Worm (Caenorhabditis elegans) whole organism, L2 larva: Measurements from ENCODE around the gene dop-6.

ENCODE experiments used
- C34F6.9 ChIP-seq: fragments of 150-350 bp; optimal IDR thresholded peaks from 2 replicates; lab custom pipeline; 2014; ENCODE audit warnings: missing biosample characterization, missing genetic modification characterization
- F13H6.1 ChIP-seq: sonication (generic microtip); optimal IDR thresholded peaks from 2 replicates; lab custom pipeline; 2016; ENCODE audit warnings: missing genetic modification characterization, missing compliant biosample characterization
- R02D3.7 ChIP-seq: fragments of 150-350 bp; optimal IDR thresholded peaks from 2 replicates; lab custom pipeline; 2014; ENCODE audit warnings: missing biosample characterization, missing genetic modification characterization
- Y55F3AM.14 ChIP-seq: fragments of 200-800 bp; sonication (Bioruptor generic); optimal IDR thresholded peaks from 2 replicates; lab custom pipeline; 2018; ENCODE audit warnings: mild to moderate bottlenecking, missing genetic modification characterization, missing compliant biosample characterization
- ZK546.5 ChIP-seq: sonication (generic microtip); optimal IDR thresholded peaks from 2 replicates; lab custom pipeline; 2017; ENCODE audit warnings: missing biosample characterization, missing genetic modification characterization
- alr-1 ChIP-seq: fragments of 150-350 bp; optimal IDR thresholded peaks from 2 replicates; lab custom pipeline; 2014; ENCODE audit warnings: missing biosample characterization, missing genetic modification characterization
- aly-2 ChIP-seq: fragments of 150-350 bp; optimal IDR thresholded peaks from 2 replicates; lab custom pipeline; 2014; ENCODE audit warnings: missing biosample characterization, missing genetic modification characterization
- ceh-16 ChIP-seq: fragments of 150-350 bp; optimal IDR thresholded peaks from 2 replicates; lab custom pipeline; 2014; ENCODE audit warnings: missing biosample characterization, missing genetic modification characterization
- crh-2 ChIP-seq: sonication (generic microtip); optimal IDR thresholded peaks from 2 replicates; lab custom pipeline; 2017; ENCODE audit warnings: missing biosample characterization, missing genetic modification characterization
- dmd-4 ChIP-seq: sonication (generic microtip); optimal IDR thresholded peaks from 2 replicates; lab custom pipeline; 2017; ENCODE audit warnings: missing biosample characterization, missing genetic modification characterization
- egl-27 ChIP-seq: sonication (generic microtip); optimal IDR thresholded peaks from 3 replicates; lab custom pipeline; 2017; ENCODE audit warnings: missing biosample characterization, missing genetic modification reagents, missing genetic modification characterization
- elt-1 ChIP-seq: fragments of 150-350 bp; optimal IDR thresholded peaks from 2 replicates; lab custom pipeline; 2014; ENCODE audit warnings: missing biosample characterization, missing genetic modification characterization
- elt-3 ChIP-seq: sonication (generic microtip); optimal IDR thresholded peaks from 2 replicates; lab custom pipeline; 2017; ENCODE audit warnings: missing biosample characterization, missing genetic modification characterization
- fos-1 ChIP-seq: fragments of 150-350 bp; optimal IDR thresholded peaks from 2 replicates; lab custom pipeline; 2014; ENCODE audit warnings: missing biosample characterization, missing genetic modification characterization
- gmeb-1 ChIP-seq: fragments of 150-350 bp; optimal IDR thresholded peaks from 2 replicates; lab custom pipeline; 2014; ENCODE audit warnings: missing biosample characterization, missing genetic modification characterization
- lin-11 ChIP-seq: fragments of 150-350 bp; sonication (generic microtip); optimal IDR thresholded peaks from 2 replicates; lab custom pipeline; 2014; ENCODE audit warnings: missing biosample characterization, missing genetic modification characterization, inconsistent platforms, mixed read lengths
- lin-39 ChIP-seq: fragments of 150-350 bp; optimal IDR thresholded peaks from 2 replicates; lab custom pipeline; 2014; ENCODE audit warnings: missing biosample characterization, missing genetic modification reagents, missing genetic modification characterization
- lsy-2 ChIP-seq, 2 experiments: fragments of 150-350 bp in 1 of 2; sonication (generic microtip) in 1 of 2; optimal IDR thresholded peaks; 2 replicates each; lab custom pipeline; 2014 to 2017; ENCODE audit warnings: missing biosample characterization in 2 of 2, missing genetic modification characterization in 2 of 2
- mdl-1 ChIP-seq, 2 experiments: fragments of 150-350 bp in 1 of 2; sonication (generic microtip) in 1 of 2; optimal IDR thresholded peaks; 2 replicates each; lab custom pipeline; 2017; ENCODE audit warnings: missing biosample characterization in 2 of 2, missing genetic modification characterization in 2 of 2
- nhr-10 ChIP-seq: sonication (generic microtip); optimal IDR thresholded peaks from 2 replicates; lab custom pipeline; 2017; ENCODE audit warnings: missing biosample characterization, missing genetic modification characterization
- nhr-11 ChIP-seq: fragments of 150-350 bp; optimal IDR thresholded peaks from 2 replicates; lab custom pipeline; 2014; ENCODE audit warnings: missing biosample characterization, missing genetic modification characterization
- nhr-129 ChIP-seq: fragments of 150-350 bp; optimal IDR thresholded peaks from 2 replicates; lab custom pipeline; 2014; ENCODE audit warnings: missing biosample characterization, missing genetic modification characterization
- nhr-23 ChIP-seq: fragments of 150-350 bp; optimal IDR thresholded peaks from 2 replicates; lab custom pipeline; 2014; ENCODE audit warnings: missing biosample characterization, missing genetic modification reagents, missing genetic modification characterization
- nhr-237 ChIP-seq: fragments of 150-350 bp; optimal IDR thresholded peaks from 2 replicates; lab custom pipeline; 2014; ENCODE audit warnings: missing biosample characterization, missing genetic modification characterization
- nhr-25 ChIP-seq: fragments of 150-350 bp; sonication (generic microtip); optimal IDR thresholded peaks from 3 replicates; lab custom pipeline; 2014; ENCODE audit warnings: missing biosample characterization, missing genetic modification characterization
- nhr-6 ChIP-seq: fragments of 150-350 bp; optimal IDR thresholded peaks from 2 replicates; lab custom pipeline; 2014; ENCODE audit warnings: missing biosample characterization, missing genetic modification characterization
- nhr-77 ChIP-seq: fragments of 150-350 bp; optimal IDR thresholded peaks from 2 replicates; lab custom pipeline; 2014; ENCODE audit warnings: missing biosample characterization, missing genetic modification characterization
- peb-1 ChIP-seq: fragments of 150-350 bp; optimal IDR thresholded peaks from 2 replicates; lab custom pipeline; 2014; ENCODE audit warnings: missing biosample characterization, missing genetic modification characterization
- sem-4 ChIP-seq: fragments of 150-350 bp; optimal IDR thresholded peaks from 2 replicates; lab custom pipeline; 2014; ENCODE audit warnings: missing biosample characterization, missing genetic modification reagents, missing genetic modification characterization
- sma-9 ChIP-seq, 2 experiments: fragments of 150-350 bp in 1 of 2; sonication (generic microtip) in 1 of 2; optimal IDR thresholded peaks; 2 replicates each; lab custom pipeline; 2014 to 2016; ENCODE audit warnings: missing genetic modification characterization in 2 of 2, mild to moderate bottlenecking in 1 of 2, missing biosample characterization in 1 of 2, missing compliant biosample characterization in 1 of 2, missing genetic modification reagents in 1 of 2, moderate library complexity in 1 of 2
- snpc-4 ChIP-seq: fragments of 150-350 bp; optimal IDR thresholded peaks from 2 replicates; lab custom pipeline; 2014; ENCODE audit warnings: missing biosample characterization, missing genetic modification characterization
- unc-55 ChIP-seq: fragments of 150-350 bp; sonication (generic microtip); optimal IDR thresholded peaks from 3 replicates; lab custom pipeline; 2014; ENCODE audit warnings: missing biosample characterization, missing genetic modification reagents, missing genetic modification characterization
- ztf-1 ChIP-seq: fragments of 200-800 bp; sonication (Bioruptor generic); conservative IDR thresholded peaks from 2 replicates; pipeline ENCODE4 v1.3.6; 2022; ENCODE audit warnings: missing genetic modification characterization, missing compliant biosample characterization
- ztf-4 ChIP-seq: fragments of 150-350 bp; optimal IDR thresholded peaks from 2 replicates; lab custom pipeline; 2014; ENCODE audit warnings: missing biosample characterization, missing genetic modification characterization

Gene dop-6

ce11 chrX:4367414-4367813, 46.8 kb downstream of the dop-6 start, which contains the start of gene R160.10:
Gene R160.10 (minus strand): TSS chrX:4367514.
- TF ChIP-seq lsy-2 (tag; optimal IDR thresholded peaks at IDR 0.05; lab: Kevin White, UChicago) = no peak
- TF ChIP-seq nhr-237 (tag; lab: Kevin White, UChicago) = no peak
- no peak for TF ChIP-seq egl-27 (tag; lab: Kevin White, UChicago)
- no peak for TF ChIP-seq sem-4 (tag; lab: Kevin White, UChicago)
- no peak for TF ChIP-seq ztf-4
- no peak for TF ChIP-seq ZK546.5
- no peak for TF ChIP-seq nhr-77 (tag; lab: Kevin White, UChicago)
- no peak for TF ChIP-seq aly-2
- TF ChIP-seq snpc-4 (tag; lab: Kevin White, UChicago) = no peak
- TF ChIP-seq elt-3 (tag; lab: Kevin White, UChicago) = no peak
- TF ChIP-seq nhr-23 = no peak
- no peak for TF ChIP-seq peb-1 (tag; lab: Kevin White, UChicago)
- TF ChIP-seq nhr-6 = no peak
- no peak for TF ChIP-seq gmeb-1 (tag; lab: Kevin White, UChicago)
- no peak for TF ChIP-seq nhr-25
- no peak for TF ChIP-seq nhr-10 (tag; lab: Kevin White, UChicago)
- no peak for TF ChIP-seq dmd-4 (tag; lab: Kevin White, UChicago)
- TF ChIP-seq ztf-1 (GFP tag; lab: Robert Waterston, UW) = no peak
- TF ChIP-seq, all 48 proteins: peak for 0

- no peak for TF ChIP-seq fos-1 (tag; lab: Kevin White, UChicago)
- no peak for TF ChIP-seq ztf-1 (GFP tag; lab: Robert Waterston, UW)
- no peak for TF ChIP-seq lin-11 (tag; lab: Kevin White, UChicago)
- TF ChIP-seq, all 48 proteins: peak for 0
These were observed 48.1 kb downstream of the dop-6 start, which contains the start of gene R160.4 for ce11 chrX:4368800-4369199. Gene R160.4 (minus strand): TSS chrX:4368900.

DNA sequence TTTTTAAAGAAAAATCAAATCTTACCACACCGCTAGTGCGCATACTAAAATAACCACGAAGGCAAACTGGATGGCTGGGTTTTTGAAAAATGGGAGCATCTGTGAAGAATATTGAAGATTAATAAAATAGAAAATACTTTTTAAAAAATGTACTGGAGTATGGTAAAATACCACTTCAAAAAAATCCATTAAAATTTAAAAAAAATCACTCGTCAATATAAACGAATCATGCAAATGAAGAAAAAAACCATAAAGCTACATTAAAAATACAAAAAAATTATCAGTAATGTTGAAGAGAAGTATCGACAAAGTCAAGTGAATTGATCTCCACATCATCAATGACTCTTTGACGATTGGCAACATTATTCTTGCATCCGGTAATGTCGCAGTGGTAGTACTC, 50.1 kb downstream of the dop-6 start, which contains the start of gene R160.5:
Gene R160.5, minus strand, starts transcription at position 101 of the 400 bp plus-strand sequence.
- no peak for TF ChIP-seq dmd-4 (tag; lab: Kevin White, UChicago)
- no peak for TF ChIP-seq snpc-4 (tag; lab: Kevin White, UChicago)
- TF ChIP-seq ztf-1 (GFP tag; lab: Robert Waterston, UW) = no peak
- no peak for TF ChIP-seq mdl-1 (tag; optimal IDR thresholded peaks at IDR 0.05; lab: Kevin White, UChicago)
- no peak for TF ChIP-seq nhr-10 (tag; lab: Kevin White, UChicago)
- TF ChIP-seq C34F6.9 = no peak
- no peak for TF ChIP-seq alr-1 (tag; lab: Kevin White, UChicago)
- TF ChIP-seq nhr-129 (tag; lab: Kevin White, UChicago) = no peak
- no peak for TF ChIP-seq egl-27 (tag; lab: Kevin White, UChicago)
- no peak for TF ChIP-seq ztf-4
- no peak for TF ChIP-seq sma-9 (GFP tag; optimal IDR thresholded peaks at IDR 0.05; lab: Kevin White, UChicago)
- no peak for TF ChIP-seq sma-9 (tag; optimal IDR thresholded peaks at IDR 0.05; lab: Kevin White, UChicago)
- no peak for TF ChIP-seq nhr-237 (tag; lab: Kevin White, UChicago)
- no peak for TF ChIP-seq lin-39 (tag; lab: Kevin White, UChicago)
- TF ChIP-seq peb-1 (tag; lab: Kevin White, UChicago) = no peak
- TF ChIP-seq crh-2 (tag; lab: Kevin White, UChicago) = no peak
- no peak for TF ChIP-seq lin-11 (tag; lab: Kevin White, UChicago)
- TF ChIP-seq R02D3.7 (tag; lab: Kevin White, UChicago) = no peak

DNA sequence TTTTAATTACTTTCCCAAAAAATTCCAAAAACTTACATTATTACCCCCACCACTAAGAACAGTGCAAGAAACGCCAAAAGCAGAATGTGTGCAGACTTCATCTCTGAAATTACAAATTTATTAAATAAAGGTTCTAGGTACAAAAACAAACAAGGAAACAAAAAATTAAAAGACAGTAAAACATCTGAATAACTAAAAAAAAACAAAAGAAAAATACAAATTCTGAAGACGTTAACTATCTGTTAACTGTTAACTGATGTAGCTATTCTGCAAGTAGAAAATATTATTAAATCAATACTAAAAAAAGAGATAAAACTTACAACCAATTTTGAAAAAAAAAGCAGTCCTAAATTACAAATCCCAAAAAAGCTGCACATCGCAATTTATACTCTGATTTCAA, 50.8 kb downstream of the dop-6 start, which contains the start of gene R160.13:
Gene R160.13, minus strand, starts transcription at position 101 of the 400 bp plus-strand sequence.
- TF ChIP-seq ceh-16 (tag; lab: Kevin White, UChicago) = no peak
- no peak for TF ChIP-seq mdl-1 (tag; optimal IDR thresholded peaks at IDR 0.05; lab: Kevin White, UChicago)
- no peak for TF ChIP-seq elt-1 (tag; lab: Kevin White, UChicago)
- TF ChIP-seq nhr-77 (tag; lab: Kevin White, UChicago) = no peak
- no peak for TF ChIP-seq lin-11 (tag; lab: Kevin White, UChicago)
- no peak for TF ChIP-seq nhr-237 (tag; lab: Kevin White, UChicago)
- no peak for TF ChIP-seq nhr-11
- TF ChIP-seq Y55F3AM.14 = no peak

DNA sequence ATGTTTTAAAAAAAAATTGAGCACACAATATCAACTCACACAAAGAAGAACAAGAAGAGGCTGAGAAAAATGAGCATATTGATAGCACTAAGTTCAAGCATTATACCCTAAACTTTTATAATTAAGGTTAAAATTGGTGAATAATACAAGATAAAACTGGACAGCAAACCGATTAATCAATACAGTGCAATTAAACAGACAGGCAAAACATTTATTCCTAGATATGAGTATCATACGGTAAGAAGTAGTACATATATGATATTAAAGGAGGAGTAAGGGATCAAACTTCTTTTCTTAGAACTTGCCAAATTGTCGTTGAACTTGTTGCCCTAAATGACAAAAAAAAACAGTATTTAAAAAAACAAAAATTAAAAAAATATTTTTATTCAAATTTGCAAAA, 51.3 kb downstream of the dop-6 start, which contains the start of gene R160.14:
Gene R160.14, minus strand, starts transcription at position 101 of the 400 bp plus-strand sequence.
- TF ChIP-seq F13H6.1 (tag; lab: Kevin White, UChicago) (no peak), nhr-6 (no peak), unc-55 (GFP tag; lab: Kevin White, UChicago) (no peak), ztf-4 (no peak), nhr-11 (no peak), mdl-1 (tag; optimal IDR thresholded peaks at IDR 0.05; lab: Kevin White, UChicago) (no peak)
